Worm (Caenorhabditis elegans) whole organism, L4/young adult: ENCODE measurements around the gene srh-15.

ENCODE experiments used
- W03F9.2 ChIP-seq: fragments of 150-350 bp; optimal IDR thresholded peaks from 2 replicates; lab custom pipeline; 2014; ENCODE audit warnings: missing biosample characterization, missing genetic modification characterization
- dao-5 ChIP-seq: sonication (generic microtip); optimal IDR thresholded peaks from 2 replicates; lab custom pipeline; 2016; ENCODE audit warnings: missing genotype, missing genetic modification characterization, moderate library complexity, missing compliant biosample characterization
- him-1 ChIP-seq: sonication (generic microtip); optimal IDR thresholded peaks from 2 replicates; lab custom pipeline; 2016; ENCODE audit warnings: missing genotype, missing genetic modification reagents, missing genetic modification characterization, missing compliant biosample characterization

The srh-15 gene

DNA sequence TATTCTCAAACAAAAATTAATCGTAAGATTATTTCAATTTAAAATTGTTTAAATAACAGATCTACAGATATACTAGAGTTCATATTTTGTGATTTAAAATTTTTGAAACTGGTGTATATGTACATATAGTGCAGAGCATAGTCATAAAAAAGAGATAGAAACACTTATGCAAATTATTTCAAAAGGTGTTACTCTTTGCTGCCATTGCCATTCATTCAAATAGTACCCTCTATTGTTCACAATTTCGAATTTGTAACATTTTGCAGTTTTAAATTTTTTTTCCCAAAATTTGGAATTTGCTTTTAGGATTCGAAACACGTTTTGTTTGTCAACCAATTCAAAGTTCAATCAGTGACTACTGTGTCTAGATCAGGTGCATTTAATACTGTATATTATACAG is 39.5 kb downstream of the srh-15 start, which contains the start of gene F32H5.4:
F32H5.4 (plus strand) TSS at position 301 of the 400 bp plus-strand sequence.
- no peak for TF ChIP-seq him-1 (tag; lab: Kevin White, UChicago)
- TF ChIP-seq dao-5 (tag; lab: Kevin White, UChicago): no peak
- no peak for TF ChIP-seq W03F9.2 (tag; lab: Kevin White, UChicago)

DNA sequence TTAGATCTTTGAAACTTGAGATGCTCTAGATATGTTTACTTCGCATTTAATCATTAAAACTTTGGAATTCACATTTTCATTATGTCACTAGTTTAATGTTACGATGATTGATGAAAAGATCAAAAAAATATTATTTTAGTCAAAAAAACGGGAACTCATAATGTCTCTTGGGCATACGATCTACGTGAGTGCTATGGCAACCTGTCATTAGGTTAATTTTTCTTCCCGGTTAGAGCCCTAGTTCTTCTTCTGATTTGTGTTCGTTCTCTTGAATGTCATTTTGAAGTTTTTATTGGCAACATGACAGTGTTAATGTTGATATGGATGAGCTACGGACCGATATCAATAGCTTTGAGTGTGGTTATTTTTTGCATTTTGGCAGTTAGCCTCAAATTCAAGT is 42.6 kb downstream of the srh-15 start, which contains the start of gene srg-46:
srg-46 (plus strand) TSS at position 301 of the 400 bp plus-strand sequence.
- no peak for TF ChIP-seq dao-5 (tag; lab: Kevin White, UChicago)
- TF ChIP-seq W03F9.2 (tag; lab: Kevin White, UChicago): no peak
- no peak for TF ChIP-seq him-1 (tag; lab: Kevin White, UChicago)

DNA sequence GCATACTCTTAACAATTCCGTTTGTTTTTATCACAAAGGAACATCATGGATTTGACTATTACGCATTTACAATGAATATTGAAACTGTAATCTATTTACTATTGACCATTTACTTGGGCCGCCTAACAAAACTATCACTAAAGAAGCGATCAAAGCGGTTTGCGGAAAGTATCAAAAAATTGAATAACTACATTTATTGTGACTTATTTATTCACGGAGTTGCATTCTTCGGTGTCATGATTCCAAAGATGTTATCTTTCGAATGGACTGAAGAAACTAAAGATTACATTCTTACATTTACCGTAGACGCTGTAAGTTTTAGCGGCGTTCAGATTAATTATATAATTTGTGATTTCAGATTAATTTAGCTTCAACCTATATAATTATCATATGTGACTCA is 43.5 kb downstream of the srh-15 start:
- TF ChIP-seq dao-5 (tag; lab: Kevin White, UChicago): no peak

DNA sequence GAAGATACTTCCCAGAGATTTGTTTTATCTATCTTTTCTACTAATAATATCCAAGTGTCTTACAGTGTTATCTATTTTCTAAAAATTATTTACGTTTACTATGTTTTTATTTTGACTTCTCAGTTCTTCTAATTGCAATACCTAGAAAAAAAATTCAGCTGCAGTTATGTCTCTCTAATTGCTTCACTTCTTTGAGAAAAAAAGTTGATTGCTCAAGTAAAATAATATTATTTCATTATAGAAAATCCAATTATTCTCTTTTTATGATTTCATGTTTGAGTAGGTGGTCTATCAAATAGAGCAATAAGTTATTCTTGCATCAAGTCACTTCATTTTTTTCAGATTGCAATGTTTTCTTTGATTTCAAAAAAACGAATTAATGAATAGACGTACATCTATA is 45.7 kb downstream of the srh-15 start:
- no peak for TF ChIP-seq dao-5 (tag; lab: Kevin White, UChicago)
- no peak for TF ChIP-seq W03F9.2 (tag; lab: Kevin White, UChicago)
- no peak for TF ChIP-seq him-1 (tag; lab: Kevin White, UChicago)

DNA sequence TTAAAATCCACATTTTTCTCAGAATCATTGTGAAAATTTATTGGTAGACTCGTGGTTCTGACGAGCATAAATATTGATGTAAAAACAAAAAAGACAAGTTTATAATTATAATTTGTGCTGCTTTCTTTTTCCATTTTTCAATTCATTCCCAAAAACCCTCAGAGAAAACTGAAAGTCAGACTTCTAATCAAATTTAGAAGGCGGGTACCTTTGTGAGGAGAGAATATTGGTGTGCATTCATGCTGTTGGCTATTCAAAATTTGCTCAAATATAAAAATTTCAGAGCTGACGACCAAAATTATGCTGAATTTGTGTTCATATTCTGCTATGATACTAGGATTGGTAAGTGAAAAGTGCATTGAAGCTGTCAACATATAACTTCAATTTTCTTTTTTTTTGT is 46.2 kb downstream of the srh-15 start, which contains the start of gene srx-125:
srx-125 (plus strand) TSS at position 301 of the 400 bp plus-strand sequence.
- TF ChIP-seq W03F9.2 (tag; lab: Kevin White, UChicago): no peak
- no peak for TF ChIP-seq him-1 (tag; lab: Kevin White, UChicago)
- TF ChIP-seq dao-5 (tag; lab: Kevin White, UChicago): no peak

DNA sequence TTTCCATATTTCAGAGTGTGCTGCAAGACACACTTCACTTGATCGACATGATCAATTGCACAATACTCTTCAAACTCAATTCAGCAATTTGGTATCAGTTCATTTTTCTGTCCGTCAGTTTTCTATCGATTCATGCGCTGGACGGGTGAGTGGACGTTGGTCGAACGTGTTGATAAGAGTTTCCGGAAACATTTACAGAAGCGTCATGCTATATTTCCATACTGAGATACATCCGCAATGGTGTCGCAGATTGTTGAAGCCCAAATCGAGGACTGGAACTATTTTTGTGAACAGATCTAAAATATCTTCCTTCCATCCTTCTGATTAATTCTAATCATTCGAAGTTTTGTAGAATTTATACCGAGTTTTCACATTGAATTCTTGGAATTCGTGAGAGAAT is 48.9 kb downstream of the srh-15 start:
- TF ChIP-seq him-1 (tag; lab: Kevin White, UChicago) (no peak), dao-5 (tag; lab: Kevin White, UChicago) (no peak), W03F9.2 (tag; lab: Kevin White, UChicago) (no peak)

DNA sequence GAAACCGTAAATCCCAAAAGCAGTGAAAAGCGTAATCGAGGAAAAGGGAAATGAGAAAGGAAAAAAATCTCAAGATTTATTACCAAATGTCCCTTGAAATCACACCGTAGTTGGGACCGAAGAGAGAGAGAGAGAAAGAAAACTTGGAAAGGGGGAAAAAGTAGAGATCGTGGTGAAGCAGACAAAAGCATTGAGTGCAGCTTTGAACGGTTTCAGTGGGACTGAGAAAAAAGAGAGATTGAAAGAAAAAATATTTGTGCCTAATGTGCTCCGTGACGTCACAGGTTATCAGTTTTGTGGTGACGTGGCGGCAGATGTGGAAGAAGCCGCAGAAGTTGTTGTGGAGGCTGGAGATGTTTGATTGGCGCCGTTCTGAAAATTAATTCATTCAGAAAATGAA is 49.5 kb downstream of the srh-15 start:
- TF ChIP-seq him-1 (tag; lab: Kevin White, UChicago) (no peak), dao-5 (tag; lab: Kevin White, UChicago) (no peak), W03F9.2 (tag; lab: Kevin White, UChicago) (no peak)

DNA sequence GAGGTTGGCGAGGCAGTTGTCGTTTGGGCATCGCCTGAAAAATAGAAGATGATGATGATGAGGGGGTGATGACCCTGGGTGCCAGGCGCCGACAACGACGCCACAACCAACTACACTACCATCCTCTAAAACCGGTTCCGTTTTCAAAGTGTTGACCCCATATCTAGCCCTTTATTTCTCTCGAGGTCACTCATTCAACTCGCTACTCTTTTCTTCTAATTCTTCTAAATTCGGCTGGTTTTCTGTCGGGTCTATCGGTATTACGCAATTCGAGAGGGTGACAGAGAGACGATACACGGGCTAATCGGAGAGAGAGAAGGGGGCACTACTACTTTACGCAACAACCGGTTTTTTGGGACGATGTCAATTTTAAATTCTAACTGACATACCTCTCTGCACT is 50.6 kb downstream of the srh-15 start:
- TF ChIP-seq dao-5 (tag; lab: Kevin White, UChicago) (no peak), W03F9.2 (tag; lab: Kevin White, UChicago) (no peak), him-1 (tag; lab: Kevin White, UChicago) (no peak)
